Worm (Caenorhabditis elegans): ENCODE data around the gene slc-25A18.1.
"Not testable (repeated sequence)": the region's sequence is repeated elsewhere in the genome, so short reads cannot be mapped to it uniquely, and the experiment has no call there.

Gene slc-25A18.1

ce11 chrX:14970221-14970801, 33.4 kb downstream of the slc-25A18.1 start, which contains the start of the genes flwr-1 and tbc-1:
Gene flwr-1 (minus strand): TSS chrX:14970271.
Gene tbc-1 (plus strand): TSS chrX:14970751.
- peak; percentile 90 for TF ChIP-seq attf-3 (GFP tag; conservative IDR thresholded peaks at IDR 0.05)
- peak; percentile 90 to 92 for TF ChIP-seq let-607 (tag; optimal IDR thresholded peaks at IDR 0.05)
- TF ChIP-seq rcor-1 (GFP tag; IDR thresholded peaks at IDR 0.05), result no peak
- peak; percentile 58 for TF ChIP-seq nhr-80 (tag; optimal IDR thresholded peaks at IDR 0.05)
- peak; percentile 35 for TF ChIP-seq attf-5 (GFP tag; optimal IDR thresholded peaks at IDR 0.05)
- peak; percentile 36; the same call in 1 of the 2 replicates for TF ChIP-seq zfh-2 (GFP tag; conservative IDR thresholded peaks at IDR 0.05)
- no peak for TF ChIP-seq cebp-1 (GFP tag; IDR thresholded peaks at IDR 0.05)
- TF ChIP-seq cebp-1 (tag; optimal IDR thresholded peaks at IDR 0.05), result peak; percentile 38
- no peak for TF ChIP-seq repo-1 (tag; optimal IDR thresholded peaks at IDR 0.05)
- TF ChIP-seq hmg-1.2 (GFP tag; IDR thresholded peaks at IDR 0.05), result no peak
- 0 out of 2 replicates have a peak, but pooled peaks have one; percentile 8 for TF ChIP-seq mcd-1 (GFP tag; IDR thresholded peaks at IDR 0.05)

- TF ChIP-seq bed-2 (GFP tag; IDR thresholded peaks at IDR 0.05) (no peak), madf-3 (GFP tag; IDR thresholded peaks at IDR 0.05) (no peak), pbrm-1 (GFP tag; IDR thresholded peaks at IDR 0.05) (no peak), let-607 (tag; optimal IDR thresholded peaks at IDR 0.05) (peak in 1 of 2 experiments; percentile 18), Y53G8AR.9 (GFP tag; conservative IDR thresholded peaks at IDR 0.05) (0 out of 2 replicates have a peak, but pooled peaks have one; percentile 39), attf-6 (GFP tag; IDR thresholded peaks at IDR 0.05) (no peak), nhr-80 (tag; optimal IDR thresholded peaks at IDR 0.05) (peak; percentile 73), F57A8.1 (GFP tag; optimal IDR thresholded peaks at IDR 0.05) (no peak), snpc-3.4 (tag; optimal IDR thresholded peaks at IDR 0.05) (no peak)
Observed at ce11 chrX:14969615-14970014, 34.1 kb downstream of the slc-25A18.1 start.

- not testable (repeated sequence) for TF ChIP-seq ceh-58 (GFP tag; IDR thresholded peaks at IDR 0.05); C06A6.2 (GFP tag; conservative IDR thresholded peaks at IDR 0.05); nhr-27 (tag; optimal IDR thresholded peaks at IDR 0.05)
Observed at ce11 chrX:14966515-14966914, 37.2 kb downstream of the slc-25A18.1 start, which contains the start of gene F20D1.22. Gene F20D1.22 (plus strand): TSS chrX:14966815.

ce11 chrX:14965761-14966160, 38.0 kb downstream of the slc-25A18.1 start, which contains the start of gene F45B8.5:
Gene F45B8.5 (plus strand): TSS chrX:14966061.
- TF ChIP-seq bed-1 (GFP tag; IDR thresholded peaks at IDR 0.05) (no peak), F10E7.11 (tag; optimal IDR thresholded peaks at IDR 0.05) (no peak), F37B4.10 (GFP tag; IDR thresholded peaks at IDR 0.05) (no peak), nhr-179 (tag; optimal IDR thresholded peaks at IDR 0.05) (no peak), F57C9.4 (tag; optimal IDR thresholded peaks at IDR 0.05) (no peak), lag-1 (GFP tag; IDR thresholded peaks at IDR 0.05) (no peak), ceh-79 (tag; optimal IDR thresholded peaks at IDR 0.05) (no peak), atf-7 (tag; optimal IDR thresholded peaks at IDR 0.05) (no peak), nfya-1 (tag; optimal IDR thresholded peaks at IDR 0.05; ENCODE audit: borderline replicate concordance, insufficient read depth) (no peak), B0261.1 (tag; optimal IDR thresholded peaks at IDR 0.05) (no peak), gei-17 (GFP tag; optimal IDR thresholded peaks at IDR 0.05) (no peak), hlh-26 (GFP tag; conservative IDR thresholded peaks at IDR 0.05) (no peak), F39B2.1 (GFP tag; IDR thresholded peaks at IDR 0.05) (no peak), hmg-20 (GFP tag; IDR thresholded peaks at IDR 0.05) (no peak), him-1 (tag; optimal IDR thresholded peaks at IDR 0.05) (no peak)

Measured in whole organism, young adult.